Worm (Caenorhabditis elegans): ENCODE measurements around the gene Y94H6A.7.

Y94H6A.7 gene

DNA sequence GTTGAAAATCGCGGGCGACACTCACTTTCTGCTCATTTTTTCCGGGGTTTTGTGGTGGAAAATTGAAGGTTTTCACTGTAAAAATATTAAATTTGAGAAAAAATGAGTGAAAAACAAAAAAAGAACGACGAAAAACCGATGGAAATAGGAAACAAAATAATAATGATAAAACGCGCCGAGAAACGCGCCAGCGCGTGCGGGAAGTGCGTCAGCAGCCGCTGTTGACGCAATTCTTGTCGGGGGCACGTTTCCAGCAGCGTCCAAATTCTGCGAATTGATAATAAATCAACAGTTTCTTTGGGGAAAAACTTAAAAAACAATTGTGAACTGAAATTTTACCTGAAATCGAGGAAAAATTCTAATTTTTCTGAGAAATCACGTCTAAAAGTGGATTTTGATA is 9.4 kb upstream of the Y94H6A.7 start, which contains the start of gene ubxn-2 (continued):
- peak; percentile 85 for TF ChIP-seq lin-38 (GFP tag; IDR thresholded peaks at IDR 0.05)
- TF ChIP-seq snpc-1.2 (GFP tag; IDR thresholded peaks at IDR 0.05): no peak
- peak; percentile 70 for TF ChIP-seq T26A8.4 (GFP tag; IDR thresholded peaks at IDR 0.05)
- no peak for TF ChIP-seq ZK337.2 (GFP tag; IDR thresholded peaks at IDR 0.05)
- TF ChIP-seq F44E2.7 (GFP tag; IDR thresholded peaks at IDR 0.05): no peak
- TF ChIP-seq ztf-7 (tag; optimal IDR thresholded peaks at IDR 0.05): peak; percentile 80
- TF ChIP-seq lir-3 (tag; optimal IDR thresholded peaks at IDR 0.05): no peak
- no peak for TF ChIP-seq aha-1 (tag)
- peak; percentile 24 for TF ChIP-seq nhr-11 (tag; optimal IDR thresholded peaks at IDR 0.05)
- no peak for TF ChIP-seq ceh-82 (tag; optimal IDR thresholded peaks at IDR 0.05)
- TF ChIP-seq F49E8.2 (tag; optimal IDR thresholded peaks at IDR 0.05; ENCODE audit: borderline replicate concordance): no peak
- TF ChIP-seq madf-9 (GFP tag; conservative IDR thresholded peaks at IDR 0.05): no peak
- no peak for TF ChIP-seq Y75B8A.6 (GFP tag; IDR thresholded peaks at IDR 0.05)
- TF ChIP-seq saeg-2 (GFP tag; IDR thresholded peaks at IDR 0.05): no peak
- TF ChIP-seq pqm-1 (tag; optimal IDR thresholded peaks at IDR 0.05): no peak
- peak; percentile 42; the same call in 1 of the 2 replicates for TF ChIP-seq lin-29 (GFP tag; IDR thresholded peaks at IDR 0.05)
- 0 out of 2 replicates have a peak, but pooled peaks have one; percentile 43 for TF ChIP-seq dmd-9 (GFP tag; IDR thresholded peaks at IDR 0.05)
- TF ChIP-seq cey-2 (tag; optimal IDR thresholded peaks at IDR 0.05; ENCODE audit: borderline replicate concordance, insufficient read depth): no peak
- TF ChIP-seq sdz-12 (GFP tag; optimal IDR thresholded peaks at IDR 0.05): no peak
- no peak for TF ChIP-seq skn-1 (tag; optimal IDR thresholded peaks at IDR 0.05)
- TF ChIP-seq unc-62 (GFP tag; optimal IDR thresholded peaks at IDR 0.05 in 1 of 2): no peak
- TF ChIP-seq unc-62 (tag; optimal IDR thresholded peaks at IDR 0.05): no peak
- TF ChIP-seq daf-12 (tag; optimal IDR thresholded peaks at IDR 0.05): no peak
- peak; percentile 59 for TF ChIP-seq lin-13 (GFP tag; optimal IDR thresholded peaks at IDR 0.05)
- no peak for TF ChIP-seq nhr-76 (tag; optimal IDR thresholded peaks at IDR 0.05)
- peak; percentile 48 for TF ChIP-seq F37D6.2 (tag; optimal IDR thresholded peaks at IDR 0.05)
- no peak for TF ChIP-seq set-16 (GFP tag; IDR thresholded peaks at IDR 0.05)
- TF ChIP-seq Y5F2A.4 (GFP tag; optimal IDR thresholded peaks at IDR 0.05): no peak
- no peak for TF ChIP-seq ceh-62 (tag; optimal IDR thresholded peaks at IDR 0.05)
- TF ChIP-seq hmg-1.1 (GFP tag; IDR thresholded peaks at IDR 0.05): peak; percentile 80
- TF ChIP-seq lsy-2 (tag; optimal IDR thresholded peaks at IDR 0.05): peak in 1 of 2 experiments; percentile 89
- TF ChIP-seq nhr-10 (tag; optimal IDR thresholded peaks at IDR 0.05): no peak
- TF ChIP-seq tag-97 (GFP tag; IDR thresholded peaks at IDR 0.05): no peak
- TF ChIP-seq dpl-1 (GFP tag; optimal IDR thresholded peaks at IDR 0.05): peak; percentile 83
- peak; percentile 65 for TF ChIP-seq mxl-3 (GFP tag; optimal IDR thresholded peaks at IDR 0.05)
- TF ChIP-seq D1046.2 (GFP tag; IDR thresholded peaks at IDR 0.05): 0 out of 2 replicates have a peak, but pooled peaks have one; percentile 7
- TF ChIP-seq ces-1 (GFP tag; optimal IDR thresholded peaks at IDR 0.05): no peak
- TF ChIP-seq spr-1 (tag; optimal IDR thresholded peaks at IDR 0.05): peak; percentile 58
- TF ChIP-seq egl-43 (GFP tag; IDR thresholded peaks at IDR 0.05): no peak
- no peak for TF ChIP-seq Y105C5A.15 (GFP tag; IDR thresholded peaks at IDR 0.05)
- peak; percentile 67 for TF ChIP-seq hlh-30 (tag; optimal IDR thresholded peaks at IDR 0.05; ENCODE audit: insufficient read depth)
- no peak for TF ChIP-seq zfp-2 (tag; optimal IDR thresholded peaks at IDR 0.05)
- peak; percentile 77 for TF ChIP-seq rbr-2 (tag; optimal IDR thresholded peaks at IDR 0.05)
- no peak for TF ChIP-seq ceh-20 (GFP tag; IDR thresholded peaks at IDR 0.05)
- TF ChIP-seq mdt-29 (GFP tag; IDR thresholded peaks at IDR 0.05): no peak
- peak; percentile 49 for TF ChIP-seq nhr-6 (tag; optimal IDR thresholded peaks at IDR 0.05)
- no peak for TF ChIP-seq egl-27 (tag; optimal IDR thresholded peaks at IDR 0.05)
- TF ChIP-seq ctbp-1 (GFP tag; IDR thresholded peaks at IDR 0.05): no peak
- peak; percentile 12; the same call in 1 of the 2 replicates for TF ChIP-seq nhr-42 (GFP tag; IDR thresholded peaks at IDR 0.05)
- no peak for TF ChIP-seq aly-2 (tag; optimal IDR thresholded peaks at IDR 0.05)
- peak; percentile 79 for TF ChIP-seq mep-1 (tag; optimal IDR thresholded peaks at IDR 0.05)
- no peak for TF ChIP-seq attf-4 (tag; optimal IDR thresholded peaks at IDR 0.05)
- TF ChIP-seq mxl-2 (GFP tag; conservative IDR thresholded peaks at IDR 0.05): no peak

Measured in whole organism, L4 larva.